Worm (Caenorhabditis elegans): ENCODE results near the gene Y49F6B.20.

DNA sequence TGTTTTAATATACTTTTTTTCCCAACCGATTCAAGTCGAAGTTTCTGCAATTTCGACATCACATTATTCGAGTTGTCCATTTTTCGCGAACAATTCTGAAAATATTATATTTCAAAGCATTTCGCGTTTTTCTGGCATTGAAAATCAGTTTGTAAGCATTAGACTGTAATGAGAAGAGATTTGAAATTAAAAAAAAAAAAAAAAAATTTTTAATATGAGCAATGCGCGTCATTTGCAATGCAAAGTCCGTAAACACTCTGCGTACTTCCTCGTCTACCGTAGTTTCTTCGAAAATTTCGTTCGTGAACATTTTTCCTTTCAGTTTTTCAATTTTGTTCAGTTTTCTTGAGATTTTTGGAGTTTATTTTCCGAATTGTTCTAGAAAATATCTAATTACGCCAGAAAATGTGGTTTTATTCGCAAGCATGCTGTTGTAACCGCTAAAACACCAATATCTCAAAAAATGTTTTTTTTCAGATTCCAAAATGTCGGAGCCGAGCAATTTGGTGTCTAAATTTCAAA is 25.1 kb downstream of the Y49F6B.20 start, which contains the start of the genes C16C8.5 and C16C8.16:
- TF ChIP-seq pha-4 (tag; optimal IDR thresholded peaks at IDR 0.05) (no peak), F37B4.10 (GFP tag; IDR thresholded peaks at IDR 0.05) (no peak), snpc-1.1 (tag; optimal IDR thresholded peaks at IDR 0.05; ENCODE audit: insufficient read depth) (no peak), Y53G8AR.9 (GFP tag; conservative IDR thresholded peaks at IDR 0.05) (no peak), ccch-3 (GFP tag; optimal IDR thresholded peaks at IDR 0.05) (no peak), snpc-3.4 (tag; optimal IDR thresholded peaks at IDR 0.05) (no peak), unc-130 (GFP tag; optimal IDR thresholded peaks at IDR 0.05) (no peak), nfya-1 (tag; optimal IDR thresholded peaks at IDR 0.05; ENCODE audit: borderline replicate concordance, insufficient read depth) (no peak), ztf-22 (GFP tag; optimal IDR thresholded peaks at IDR 0.05) (no peak), hlh-26 (GFP tag; conservative IDR thresholded peaks at IDR 0.05) (no peak), Y79H2A.3 (GFP tag; conservative IDR thresholded peaks at IDR 0.05) (no peak), snpc-4 (GFP tag; optimal IDR thresholded peaks at IDR 0.05) (no peak), snpc-4 (tag; optimal IDR thresholded peaks at IDR 0.05) (no peak), ztf-6 (GFP tag; IDR thresholded peaks at IDR 0.05) (no peak)
